Worm (Caenorhabditis elegans) whole organism, L3 larva: ENCODE results near the gene Y67D8A.2.
"Not testable (repeated sequence)": the region's sequence is repeated elsewhere in the genome, so short reads cannot be mapped to it uniquely, and the experiment has no call there.

Source experiments
- aly-2 ChIP-seq: fragments of 150-350 bp; optimal IDR thresholded peaks from 2 replicates; lab custom pipeline; 2014; ENCODE audit warnings: missing biosample characterization, missing genetic modification characterization
- ama-1 ChIP-seq: fragments of 150-350 bp; optimal IDR thresholded peaks from 2 replicates; lab custom pipeline; 2018
- ceh-9 ChIP-seq: sonication (generic microtip); optimal IDR thresholded peaks from 2 replicates; lab custom pipeline; 2018; ENCODE audit warnings: missing biosample characterization, missing genetic modification characterization
- elt-2 ChIP-seq: sonication (generic microtip); optimal IDR thresholded peaks from 2 replicates; lab custom pipeline; 2016; ENCODE audit warnings: missing genetic modification reagents, mild to moderate bottlenecking, missing genetic modification characterization, missing compliant biosample characterization
- fos-1 ChIP-seq: fragments of 150-350 bp; optimal IDR thresholded peaks from 2 replicates; lab custom pipeline; 2014; ENCODE audit warnings: missing biosample characterization, missing genetic modification characterization
- lin-15B ChIP-seq: fragments of 150-350 bp; optimal IDR thresholded peaks from 2 replicates; lab custom pipeline; 2014; ENCODE audit warnings: missing biosample characterization, missing genetic modification characterization
- nhr-28 ChIP-seq: fragments of 150-350 bp; optimal IDR thresholded peaks from 2 replicates; lab custom pipeline; 2014; ENCODE audit warnings: missing biosample characterization, missing genetic modification characterization
- nhr-43 ChIP-seq: sonication (generic microtip); optimal IDR thresholded peaks from 2 replicates; lab custom pipeline; 2016; ENCODE audit warnings: mild to moderate bottlenecking, missing genetic modification characterization, missing compliant biosample characterization; ENCODE audit not compliant: poor library complexity, severe bottlenecking
- nhr-77 ChIP-seq: fragments of 150-350 bp; optimal IDR thresholded peaks from 2 replicates; lab custom pipeline; 2014; ENCODE audit warnings: missing biosample characterization, missing genetic modification characterization
- unc-62 ChIP-seq: fragments of 150-350 bp; sonication (generic microtip); optimal IDR thresholded peaks from 4 replicates; lab custom pipeline; 2014; ENCODE audit warnings: missing biosample characterization, missing genetic modification reagents, missing genetic modification characterization

The Y67D8A.2 gene

ce11 chrIV:3300492-3300891 lies 78.3 kb downstream of the Y67D8A.2 start, which contains the start of gene W08E12.5:
Gene W08E12.5 (plus strand): TSS chrIV:3300792.
- TF ChIP-seq nhr-77 (tag; lab: Kevin White, UChicago) (no peak), lin-15B (tag; lab: Kevin White, UChicago) (no peak), ama-1 (no peak), fos-1 (no peak), elt-2 (tag; lab: Kevin White, UChicago) (no peak), nhr-43 (tag; lab: Kevin White, UChicago) (no peak), ceh-9 (tag; lab: Kevin White, UChicago) (no peak)

ce11 chrIV:3302058-3302457 lies 79.8 kb downstream of the Y67D8A.2 start, which contains the start of gene W08E12.4:
Gene W08E12.4 (plus strand): TSS chrIV:3302358.
- not testable (repeated sequence) for TF ChIP-seq unc-62 (GFP tag; lab: Kevin White, UChicago); aly-2 (tag; lab: Kevin White, UChicago); nhr-28
